Worm (Caenorhabditis elegans) whole organism, L3 larva: ENCODE data around the gene arrd-28.

Experiments
- ceh-82 ChIP-seq: fragments of 150-350 bp; optimal IDR thresholded peaks from 2 replicates; lab custom pipeline; 2014; ENCODE audit warnings: missing biosample characterization, missing genetic modification characterization
- unc-62 ChIP-seq: fragments of 150-350 bp; sonication (generic microtip); optimal IDR thresholded peaks from 4 replicates; lab custom pipeline; 2014; ENCODE audit warnings: missing biosample characterization, missing genetic modification reagents, missing genetic modification characterization

DNA sequence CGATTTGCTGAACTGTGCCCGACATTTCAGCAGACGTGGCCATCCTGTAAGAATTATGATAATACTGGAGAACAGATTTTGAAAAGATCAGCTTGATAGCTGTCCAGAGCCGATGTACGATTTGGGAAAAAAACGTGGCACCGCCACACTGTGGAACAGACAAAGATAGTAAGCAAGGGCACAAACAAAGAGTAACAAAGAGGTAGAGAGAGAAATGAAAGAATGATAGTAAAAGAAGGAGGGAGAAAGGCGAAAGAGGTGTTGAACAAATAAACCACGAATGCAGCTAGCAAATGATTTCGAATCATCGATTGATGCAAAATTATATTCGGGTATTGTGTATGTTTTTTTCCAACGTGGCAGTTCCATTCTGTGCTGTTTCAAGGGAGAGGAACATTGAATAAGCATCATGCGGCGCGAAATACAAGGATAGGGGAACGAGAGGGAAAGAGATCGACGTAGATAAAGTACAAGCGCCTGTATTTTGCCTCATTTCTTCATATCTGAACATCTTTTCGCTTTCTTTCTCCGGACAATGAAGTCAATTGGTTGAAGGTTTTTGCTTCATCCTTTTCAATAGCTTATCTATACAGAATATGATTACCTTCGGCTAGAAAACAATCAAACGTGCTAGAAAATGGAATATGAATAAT, 44.4 kb downstream of the arrd-28 start, which contains the start of gene C14H10.3:
- no peak for TF ChIP-seq unc-62 (GFP tag; lab: Kevin White, UChicago)
- TF ChIP-seq ceh-82 = no peak
